Worm (Caenorhabditis elegans) whole organism, dauer: ENCODE measurements around the gene csc-1.

Source experiments
- unc-62 ChIP-seq: sonication (generic microtip); optimal IDR thresholded peaks from 2 replicates; lab custom pipeline; 2017; ENCODE audit warnings: missing biosample characterization, missing genetic modification reagents, missing genetic modification characterization

Gene csc-1

DNA sequence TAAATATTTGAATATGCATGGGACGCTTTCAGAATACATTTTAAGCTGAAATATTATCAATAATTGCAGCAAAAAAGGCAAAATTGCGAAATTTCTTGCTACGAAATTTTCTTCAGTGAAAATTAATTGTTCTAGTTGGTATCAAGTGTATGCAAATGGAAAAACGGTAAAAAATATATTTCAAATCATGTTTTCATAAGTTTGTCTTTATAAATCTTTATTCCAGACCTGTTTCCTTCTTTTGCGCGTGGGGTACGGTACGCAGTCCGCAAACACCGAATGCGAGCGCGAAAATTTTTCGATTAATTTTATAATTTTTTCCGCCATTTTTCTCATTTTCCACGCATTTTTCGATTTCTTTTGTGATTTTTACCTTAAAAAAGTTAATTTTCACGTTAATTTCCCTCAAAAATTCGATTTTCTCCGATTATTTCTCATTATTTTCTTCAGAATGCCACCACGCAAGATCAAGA is at the start of gene csc-1, which contains the start of gene fbxc-23:
Gene csc-1, plus strand, starts transcription at position 451 of the 473 bp plus-strand sequence.
Gene fbxc-23, minus strand, starts transcription at position 51 of the 473 bp plus-strand sequence.
- no peak for TF ChIP-seq unc-62

DNA sequence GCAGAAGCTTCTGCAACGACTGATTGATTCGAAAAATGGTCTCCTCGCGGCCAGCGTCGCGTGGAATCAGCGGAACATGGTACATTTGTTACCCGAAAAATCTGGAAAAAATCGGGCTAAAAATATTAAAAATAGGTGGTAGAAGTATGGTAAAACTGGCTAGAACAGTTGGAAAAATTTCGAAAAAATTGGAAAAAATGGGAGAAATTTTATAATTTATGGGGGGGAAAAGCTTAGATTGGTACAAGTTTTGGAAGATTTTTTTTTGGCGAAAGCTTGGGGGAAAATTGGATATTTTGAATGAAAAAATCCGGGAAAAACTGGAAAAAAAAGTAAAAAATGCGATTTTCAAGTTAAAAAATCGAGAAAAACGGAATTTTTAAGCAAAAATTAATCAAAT is 49.2 kb upstream of the csc-1 start, which contains the start of gene ddl-2:
Gene ddl-2, minus strand, starts transcription at position 101 of the 400 bp plus-strand sequence.
- TF ChIP-seq unc-62: no peak

DNA sequence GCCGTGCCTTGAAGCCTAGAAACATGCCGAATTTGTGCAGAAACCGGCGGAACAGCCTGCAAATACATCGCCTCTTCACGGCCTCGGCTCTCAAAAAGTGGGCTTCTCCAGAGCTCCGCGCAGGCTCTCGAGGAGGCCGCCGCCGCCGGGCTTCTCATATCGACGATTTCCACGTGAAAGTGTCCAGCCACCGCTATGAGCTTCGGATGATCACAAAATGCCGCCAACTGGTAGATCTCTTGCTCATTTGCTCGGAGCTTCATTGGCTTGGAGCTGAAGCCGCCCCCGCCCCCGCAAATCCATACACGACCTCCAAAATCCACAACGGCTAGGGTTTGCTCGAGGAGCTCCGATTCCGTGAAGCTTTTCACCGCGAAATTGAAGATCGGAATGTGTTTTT is 36.2 kb upstream of the csc-1 start:
- no peak for TF ChIP-seq unc-62

DNA sequence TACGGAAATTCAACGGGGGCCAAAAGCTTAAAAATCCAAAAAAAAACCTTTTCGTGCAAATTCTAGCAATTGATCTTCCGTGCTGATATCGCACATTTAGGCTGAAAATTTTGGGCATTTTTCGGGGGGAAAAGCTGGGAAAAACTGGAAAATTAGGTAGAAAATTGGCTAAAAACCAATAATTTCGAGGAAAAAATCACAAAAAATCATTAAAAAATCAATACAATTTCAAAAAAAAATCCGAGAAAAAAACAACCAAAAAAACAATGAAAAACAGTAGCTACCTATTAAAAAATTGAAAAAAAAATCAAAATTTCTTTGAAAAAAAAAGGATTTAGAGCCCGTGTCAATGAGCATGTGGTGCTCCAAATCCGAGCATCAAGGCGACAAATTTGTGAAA is 28.9 kb upstream of the csc-1 start, which contains the start of gene Y48E1B.3:
Gene Y48E1B.3, minus strand, starts transcription at position 101 of the 400 bp plus-strand sequence.
- no peak for TF ChIP-seq unc-62

DNA sequence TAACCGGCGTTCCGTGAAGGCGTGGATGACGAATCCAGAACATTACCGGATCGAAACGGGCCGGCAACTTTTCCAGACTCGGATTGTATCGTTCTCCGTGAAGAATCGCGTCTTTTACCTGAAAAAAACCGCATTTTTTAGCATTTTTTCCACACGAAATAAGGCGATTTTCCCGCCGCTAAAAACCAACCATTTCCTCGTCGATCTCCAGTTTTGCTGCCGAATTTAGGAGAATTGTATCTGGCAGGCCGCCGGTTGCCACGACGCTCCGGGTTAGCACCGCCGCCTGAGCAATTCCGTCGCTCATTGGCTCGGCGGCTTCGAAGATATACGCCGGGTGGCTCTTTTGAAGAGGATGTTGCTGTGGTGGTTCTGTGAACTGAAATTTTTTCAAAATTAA is 22.4 kb upstream of the csc-1 start:
- no peak for TF ChIP-seq unc-62

DNA sequence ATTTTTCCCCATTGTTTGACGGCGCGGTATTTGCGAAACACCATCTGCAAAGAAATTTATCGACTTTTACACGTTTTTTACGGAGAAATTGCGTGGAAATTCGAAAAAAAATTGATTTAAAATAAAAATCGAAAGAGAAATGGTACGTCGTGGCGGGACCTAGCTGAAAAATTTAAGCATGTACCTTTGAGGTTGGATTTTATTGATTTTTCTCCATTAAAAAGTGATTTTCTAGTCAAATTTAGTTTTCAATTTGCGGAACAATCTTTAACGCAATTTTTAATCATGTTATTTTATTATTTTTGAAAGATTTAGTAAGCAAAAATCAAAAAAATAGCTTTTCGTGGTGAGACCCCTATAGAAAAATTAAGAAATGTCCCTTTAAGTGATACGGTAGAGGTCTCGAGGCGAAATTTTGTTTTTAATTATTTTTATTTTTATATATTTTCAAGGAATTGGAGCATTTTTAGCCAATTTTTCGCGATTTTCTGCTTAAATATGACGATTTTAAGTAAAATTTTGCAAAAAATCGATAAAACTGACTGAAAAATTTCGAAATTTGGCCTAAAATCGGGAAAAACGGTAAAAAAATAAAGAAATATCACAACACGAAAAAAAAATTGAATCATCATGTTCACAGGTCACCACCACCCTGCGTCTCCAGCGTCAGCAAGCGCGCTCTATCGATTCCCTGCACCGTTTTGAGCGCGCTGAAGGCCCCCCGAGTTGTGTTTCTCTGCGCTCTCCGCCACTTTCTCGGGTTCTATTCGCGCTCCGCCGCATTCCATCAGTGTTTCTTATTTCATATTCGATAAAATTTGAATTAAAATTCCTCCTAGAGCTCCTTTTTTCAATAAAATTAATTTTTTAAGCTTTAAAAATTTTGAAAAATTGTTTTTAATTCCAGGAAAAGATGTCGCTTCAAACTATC is 21.5 kb upstream of the csc-1 start, which contains the start of the genes mrpl-37 and lin-38:
Gene mrpl-37, minus strand, starts transcription at position 51 of the 931 bp plus-strand sequence.
Gene lin-38, plus strand, starts transcription at position 908 of the 931 bp plus-strand sequence.
- TF ChIP-seq unc-62: no peak

DNA sequence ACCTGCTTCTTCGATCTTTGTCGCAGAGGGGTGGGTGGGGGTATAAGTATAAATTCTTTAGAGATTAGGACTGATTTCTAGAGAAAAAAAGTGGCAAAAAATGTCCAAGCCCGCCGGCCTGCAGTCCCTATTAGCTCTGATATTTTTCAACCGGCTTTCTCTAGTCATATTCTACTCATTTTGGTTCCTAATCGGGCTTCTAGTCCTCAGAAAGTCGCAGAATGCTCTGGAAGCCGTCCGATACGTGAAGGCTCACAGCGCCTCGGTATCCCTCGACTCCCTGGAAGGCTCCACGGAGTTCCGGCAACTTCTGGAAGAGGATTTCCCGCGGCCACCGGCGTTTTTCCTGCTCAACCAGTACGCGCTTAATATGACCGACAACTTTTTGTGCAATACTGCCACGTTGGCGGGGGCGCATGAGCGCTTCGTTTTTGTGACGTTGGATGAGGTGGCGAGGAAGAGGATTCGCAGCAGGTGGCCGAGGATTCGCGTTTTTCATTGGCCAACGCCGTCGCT is 11.0 kb upstream of the csc-1 start, which contains the start of gene Y48E1B.8:
Gene Y48E1B.8, plus strand, starts transcription at position 51 of the 516 bp plus-strand sequence.
- TF ChIP-seq unc-62: no peak

DNA sequence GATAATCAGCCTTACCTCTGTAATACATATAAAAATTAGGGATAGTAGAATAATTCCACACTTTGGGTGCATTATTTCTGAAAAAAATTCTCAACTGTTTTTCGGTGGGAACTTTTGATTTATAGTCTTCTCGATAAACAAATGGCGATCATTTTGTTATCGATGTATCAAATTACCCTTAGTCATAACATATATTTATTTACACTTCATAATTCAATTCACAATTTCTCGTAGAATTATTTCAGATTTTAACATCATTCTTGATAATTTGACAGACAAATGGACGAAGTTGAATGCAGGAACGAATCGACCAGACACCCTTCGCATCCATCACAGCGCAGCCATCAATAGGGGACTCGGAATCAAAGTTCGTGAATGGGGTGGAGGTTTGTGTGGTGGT is 6.3 kb upstream of the csc-1 start, which contains the start of gene clec-145:
Gene clec-145, minus strand, starts transcription at position 101 of the 400 bp plus-strand sequence.
- no peak for TF ChIP-seq unc-62

DNA sequence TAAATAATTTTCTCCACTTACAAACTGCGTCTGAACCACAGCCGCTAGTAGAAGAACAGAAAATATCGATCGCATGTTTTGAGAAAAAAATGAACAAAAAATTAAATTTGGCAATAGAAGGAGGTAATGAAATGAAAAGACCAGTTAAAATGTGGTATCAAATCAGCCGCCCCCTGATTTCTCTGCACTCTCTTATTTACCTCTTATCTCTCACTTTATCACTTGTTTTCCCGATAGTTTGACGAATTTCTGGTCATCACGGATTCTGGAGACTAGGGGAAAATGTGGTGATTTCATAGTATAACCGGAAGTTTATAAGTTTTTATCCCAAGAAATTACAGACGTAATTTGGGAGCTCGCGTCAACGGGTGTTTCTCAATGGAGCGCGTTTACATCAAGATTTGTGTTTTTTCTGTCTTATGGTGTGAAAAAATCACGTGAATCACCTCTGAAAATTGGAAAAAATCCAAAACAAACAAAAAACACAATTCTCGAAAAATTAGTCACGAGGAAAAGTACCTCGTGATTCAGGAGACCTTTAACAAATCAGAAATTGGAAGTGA is 3.0 kb upstream of the csc-1 start, which contains the start of gene clec-146:
Gene clec-146, minus strand, starts transcription at position 116 of the 563 bp plus-strand sequence.
- TF ChIP-seq unc-62: no peak

DNA sequence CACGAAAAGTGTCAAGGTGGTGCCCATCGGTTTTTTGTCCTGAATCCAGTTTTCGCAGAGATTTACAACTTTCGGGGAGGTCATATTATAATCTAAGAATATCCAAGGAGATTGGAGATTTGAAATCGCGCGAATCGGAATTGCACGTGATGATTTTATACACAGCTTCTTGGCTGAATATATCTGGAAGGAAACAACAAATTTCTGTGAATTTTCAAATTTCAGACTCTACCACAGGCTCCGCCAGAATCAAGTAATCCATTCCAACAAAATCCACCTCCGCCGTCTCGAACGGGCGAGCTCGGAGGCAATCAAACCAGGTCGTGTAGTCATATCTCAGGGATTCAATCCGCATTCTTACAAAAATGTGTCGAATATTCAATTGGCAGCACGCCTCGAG is 1.5 kb upstream of the csc-1 start:
- TF ChIP-seq unc-62: no peak

DNA sequence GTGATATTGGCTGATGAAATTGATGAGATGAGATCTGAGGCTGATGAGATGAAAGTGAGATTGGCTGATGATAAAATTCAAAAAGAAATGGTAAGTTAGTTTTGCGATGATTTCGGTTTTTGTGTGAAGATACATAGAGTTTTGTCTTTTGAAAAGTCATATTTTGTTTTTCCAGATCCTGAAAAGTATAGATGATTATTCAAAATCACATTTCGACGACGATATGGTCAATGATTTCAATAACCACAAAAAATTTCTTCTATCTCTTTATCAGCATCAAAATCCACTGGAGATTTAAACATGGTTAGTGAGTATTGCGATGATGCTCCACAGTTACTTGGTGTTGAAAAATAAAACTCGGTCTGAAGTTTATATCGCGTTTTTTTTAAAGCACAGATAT is 4.1 kb downstream of the csc-1 start, which contains the start of gene csp-1:
Gene csp-1, plus strand, starts transcription at position 301 of the 400 bp plus-strand sequence.
- TF ChIP-seq unc-62: no peak

DNA sequence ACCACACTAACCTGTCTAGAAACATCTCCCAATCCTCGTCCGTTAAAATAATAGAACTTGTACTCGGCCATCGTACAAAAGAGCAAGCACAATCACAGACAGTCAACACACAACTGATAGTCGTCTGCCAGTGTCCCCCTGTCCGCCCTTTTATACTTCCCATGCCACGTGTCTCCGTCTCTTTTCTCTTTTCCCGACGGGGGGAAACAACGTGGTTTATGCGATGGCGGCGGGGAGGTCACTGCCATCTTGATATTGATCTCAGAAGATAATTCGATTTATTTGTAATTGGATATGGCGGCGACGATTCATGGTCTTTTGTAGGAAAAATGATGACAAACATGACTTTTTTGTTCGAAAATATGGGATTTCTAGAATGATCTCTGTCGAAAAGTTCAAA is 12.9 kb downstream of the csc-1 start, which contains the start of gene gst-20:
Gene gst-20, minus strand, starts transcription at position 170 of the 400 bp plus-strand sequence.
- no peak for TF ChIP-seq unc-62

DNA sequence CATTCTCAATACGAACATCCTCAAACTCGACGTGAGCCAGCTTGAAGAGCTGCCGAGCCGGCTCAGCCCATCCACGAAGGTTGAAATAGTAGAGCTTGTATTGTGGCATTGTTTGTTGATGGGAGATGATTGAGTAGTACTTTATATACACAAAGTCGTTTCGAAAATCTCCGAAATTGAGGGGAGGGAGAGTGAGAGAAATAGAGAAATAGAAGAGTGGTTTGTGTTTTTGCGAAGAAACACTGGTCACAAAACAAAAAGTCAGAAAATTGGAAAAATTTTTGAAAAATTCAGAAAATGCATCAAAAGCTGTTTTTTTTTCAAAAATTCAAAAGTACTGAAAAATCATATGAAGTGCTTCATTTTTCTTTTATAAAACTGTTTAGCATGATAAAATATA is 14.4 kb downstream of the csc-1 start, which contains the start of gene gst-24:
Gene gst-24, minus strand, starts transcription at position 181 of the 400 bp plus-strand sequence.
- TF ChIP-seq unc-62: no peak

DNA sequence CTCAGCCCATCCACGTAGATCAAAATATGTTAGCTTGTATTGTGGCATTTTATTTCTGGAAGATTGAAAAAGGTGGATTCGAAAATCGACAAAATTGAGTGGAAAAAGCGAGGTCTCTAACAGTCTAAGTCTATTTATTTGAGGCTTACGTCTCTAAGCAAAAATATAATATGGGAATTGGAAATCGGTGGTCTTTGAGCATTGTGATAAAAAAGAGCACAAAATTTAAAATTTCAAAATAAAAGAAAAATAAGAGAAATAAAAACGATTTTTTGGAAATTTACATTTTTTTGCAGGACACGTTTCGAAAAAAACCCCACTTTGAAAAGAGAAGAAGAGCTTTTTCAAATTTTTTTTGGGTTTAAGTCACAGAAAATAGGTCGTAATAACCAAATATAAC is 16.3 kb downstream of the csc-1 start, which contains the start of gene gst-15:
Gene gst-15, minus strand, starts transcription at position 101 of the 400 bp plus-strand sequence.
- no peak for TF ChIP-seq unc-62

DNA sequence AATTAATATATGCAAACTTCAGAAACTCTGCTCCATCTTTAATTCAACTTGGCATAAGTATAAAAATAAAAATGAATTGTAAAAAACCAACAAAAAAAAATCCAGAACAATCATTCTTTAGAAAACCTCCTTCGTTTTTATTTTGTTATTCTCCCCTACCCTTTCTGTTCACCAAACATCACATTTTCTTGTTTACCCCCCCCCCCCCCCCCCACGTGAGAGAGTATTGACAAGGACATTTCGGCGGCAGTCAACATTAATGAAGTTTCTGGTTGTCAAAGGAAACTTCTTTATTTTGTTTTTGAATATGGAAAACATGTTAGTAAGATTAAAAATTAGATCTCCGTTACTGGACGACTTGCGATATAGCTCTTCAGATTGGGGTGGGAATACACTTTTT is 17.8 kb downstream of the csc-1 start:
- TF ChIP-seq unc-62: no peak

DNA sequence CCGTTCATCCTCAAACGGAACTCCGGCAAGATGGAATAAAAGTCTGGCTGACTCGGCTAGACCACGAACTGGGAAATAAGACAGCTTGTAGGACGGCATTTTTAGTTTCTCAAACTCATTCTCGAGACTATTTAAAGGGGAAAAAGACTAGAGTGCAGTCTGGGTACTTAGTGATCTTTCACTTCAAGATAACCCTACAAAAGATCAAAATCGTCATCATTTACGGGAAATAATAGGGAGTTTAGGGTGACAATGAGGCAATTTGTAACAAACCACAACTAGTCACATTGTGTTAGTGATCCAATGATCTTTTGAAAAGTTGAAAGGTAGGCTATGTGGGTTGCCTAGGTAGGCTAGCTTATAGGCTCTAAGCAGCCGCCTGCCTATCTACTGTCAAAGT is 19.2 kb downstream of the csc-1 start, which contains the start of gene gst-14:
Gene gst-14, minus strand, starts transcription at position 101 of the 400 bp plus-strand sequence.
- no peak for TF ChIP-seq unc-62
